Worm (Caenorhabditis elegans): ENCODE data around the gene rpl-39.

Gene rpl-39

ce11 chrV:7728679-7729027, 47.2 kb downstream of the rpl-39 start, which contains the start of gene Y97E10C.1:
Gene Y97E10C.1 (plus strand): TSS chrV:7728879.
- no peak for TF ChIP-seq sma-3 (GFP tag; optimal IDR thresholded peaks at IDR 0.05)
- TF ChIP-seq blmp-1 (tag; optimal IDR thresholded peaks at IDR 0.05; ENCODE audit: insufficient read depth) = no peak
- no peak for TF ChIP-seq aly-2 (tag; optimal IDR thresholded peaks at IDR 0.05)
- TF ChIP-seq nhr-6 (tag; optimal IDR thresholded peaks at IDR 0.05) = no peak
- TF ChIP-seq nhr-25 (tag; optimal IDR thresholded peaks at IDR 0.05) = no peak
- TF ChIP-seq lin-13 (GFP tag; optimal IDR thresholded peaks at IDR 0.05) = no peak
- TF ChIP-seq lin-39 (tag; optimal IDR thresholded peaks at IDR 0.05) = no peak
- TF ChIP-seq nhr-11 (tag; optimal IDR thresholded peaks at IDR 0.05) = no peak
- no peak for TF ChIP-seq F13H6.1 (tag; optimal IDR thresholded peaks at IDR 0.05)
- no peak for TF ChIP-seq skn-1 (tag; optimal IDR thresholded peaks at IDR 0.05)
- TF ChIP-seq ZK546.5 (tag; optimal IDR thresholded peaks at IDR 0.05) = no peak

DNA sequence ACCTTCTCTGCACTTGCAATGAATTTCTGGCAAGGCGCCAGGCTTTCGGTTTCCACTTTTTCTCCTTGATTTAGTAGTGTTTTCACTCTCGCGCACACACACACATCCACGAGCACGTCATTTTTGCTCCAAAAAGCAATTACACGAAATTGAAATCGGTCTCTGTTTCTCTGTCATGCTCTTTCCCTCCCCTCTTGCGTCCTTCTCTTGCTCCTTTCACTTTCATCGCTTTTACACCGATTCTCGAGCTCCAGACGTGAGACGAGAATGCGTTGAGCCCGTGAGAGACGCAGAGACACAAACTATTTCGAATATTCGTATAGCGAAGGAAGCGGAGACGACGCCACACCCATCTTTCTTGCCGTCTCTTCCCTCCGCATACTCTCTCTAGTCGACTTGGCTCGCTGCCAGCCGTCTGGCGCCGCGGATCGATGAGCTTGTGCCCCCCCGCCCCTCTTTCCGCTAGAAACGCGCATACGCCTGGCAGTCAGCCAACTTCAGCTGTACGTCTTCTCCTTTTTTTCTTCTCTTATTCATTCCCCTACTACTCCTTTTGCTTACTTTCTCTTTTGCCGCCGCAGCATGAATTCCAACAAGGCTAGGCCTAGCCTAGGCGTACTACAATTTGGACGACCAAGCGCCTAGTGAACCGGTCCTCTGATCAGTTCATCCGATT, 47.7 kb downstream of the rpl-39 start:
- TF ChIP-seq lin-13 (GFP tag; optimal IDR thresholded peaks at IDR 0.05) (peak; percentile 71), mdl-1 (tag; optimal IDR thresholded peaks at IDR 0.05) (peak; percentile 68), mbf-1 (tag; optimal IDR thresholded peaks at IDR 0.05) (no peak), dmd-4 (tag; optimal IDR thresholded peaks at IDR 0.05) (no peak), gmeb-1 (tag; optimal IDR thresholded peaks at IDR 0.05) (no peak), mab-5 (tag; optimal IDR thresholded peaks at IDR 0.05) (peak; percentile 77), nhr-25 (tag; optimal IDR thresholded peaks at IDR 0.05) (peak; percentile 52), sma-3 (GFP tag; optimal IDR thresholded peaks at IDR 0.05) (no peak), sem-4 (tag; optimal IDR thresholded peaks at IDR 0.05) (peak; percentile 50), nhr-21 (tag; optimal IDR thresholded peaks at IDR 0.05) (peak; percentile 44), ZK546.5 (tag; optimal IDR thresholded peaks at IDR 0.05) (peak; percentile 8), F13H6.1 (tag; optimal IDR thresholded peaks at IDR 0.05) (peak; percentile 94), unc-62 (GFP tag; optimal IDR thresholded peaks at IDR 0.05) (no peak), nhr-129 (tag; optimal IDR thresholded peaks at IDR 0.05) (peak; percentile 91), C34F6.9 (tag; optimal IDR thresholded peaks at IDR 0.05) (peak; percentile 94), unc-55 (GFP tag; optimal IDR thresholded peaks at IDR 0.05) (peak; percentile 88), nhr-23 (tag; optimal IDR thresholded peaks at IDR 0.05) (no peak), ztf-11 (tag; optimal IDR thresholded peaks at IDR 0.05) (no peak), ceh-16 (tag; optimal IDR thresholded peaks at IDR 0.05) (no peak), nhr-10 (tag; optimal IDR thresholded peaks at IDR 0.05) (no peak), aly-2 (tag; optimal IDR thresholded peaks at IDR 0.05) (no peak), R02D3.7 (tag; optimal IDR thresholded peaks at IDR 0.05) (no peak), skn-1 (tag; optimal IDR thresholded peaks at IDR 0.05) (no peak), nhr-6 (tag; optimal IDR thresholded peaks at IDR 0.05) (no peak), ceh-82 (tag; optimal IDR thresholded peaks at IDR 0.05) (no peak), Y55F3AM.14 (GFP tag; optimal IDR thresholded peaks at IDR 0.05) (peak; percentile 88), blmp-1 (tag; optimal IDR thresholded peaks at IDR 0.05; ENCODE audit: insufficient read depth) (peak; percentile 85), zag-1 (tag; optimal IDR thresholded peaks at IDR 0.05) (peak; percentile 93), ztf-4 (tag; optimal IDR thresholded peaks at IDR 0.05) (peak; percentile 67), lsy-2 (tag; optimal IDR thresholded peaks at IDR 0.05) (peak; percentile 51 to 75), nhr-237 (tag; optimal IDR thresholded peaks at IDR 0.05) (no peak), nhr-11 (tag; optimal IDR thresholded peaks at IDR 0.05) (no peak), nhr-12 (tag; optimal IDR thresholded peaks at IDR 0.05) (no peak), egl-27 (tag; optimal IDR thresholded peaks at IDR 0.05) (peak; percentile 42), lin-39 (tag; optimal IDR thresholded peaks at IDR 0.05) (no peak), peb-1 (tag; optimal IDR thresholded peaks at IDR 0.05) (no peak), sma-9 (GFP tag; optimal IDR thresholded peaks at IDR 0.05) (peak; percentile 89), sma-9 (tag; optimal IDR thresholded peaks at IDR 0.05) (no peak), lin-11 (tag; optimal IDR thresholded peaks at IDR 0.05) (peak; percentile 41), crh-2 (tag; optimal IDR thresholded peaks at IDR 0.05) (peak; percentile 78)

- TF ChIP-seq elt-3 (tag; optimal IDR thresholded peaks at IDR 0.05) (no peak), Y55F3AM.14 (GFP tag; optimal IDR thresholded peaks at IDR 0.05) (no peak), aly-2 (tag; optimal IDR thresholded peaks at IDR 0.05) (no peak), gmeb-1 (tag; optimal IDR thresholded peaks at IDR 0.05) (no peak), dmd-4 (tag; optimal IDR thresholded peaks at IDR 0.05) (no peak), nhr-129 (tag; optimal IDR thresholded peaks at IDR 0.05) (no peak), alr-1 (tag; optimal IDR thresholded peaks at IDR 0.05) (no peak), lin-13 (GFP tag; optimal IDR thresholded peaks at IDR 0.05) (no peak), ama-1 (optimal IDR thresholded peaks at IDR 0.05) (no peak), crh-2 (tag; optimal IDR thresholded peaks at IDR 0.05) (peak; percentile 33), nhr-25 (tag; optimal IDR thresholded peaks at IDR 0.05) (no peak), peb-1 (tag; optimal IDR thresholded peaks at IDR 0.05) (no peak), R02D3.7 (tag; optimal IDR thresholded peaks at IDR 0.05) (no peak), nhr-21 (tag; optimal IDR thresholded peaks at IDR 0.05) (no peak), mbf-1 (tag; optimal IDR thresholded peaks at IDR 0.05) (no peak), ztf-4 (tag; optimal IDR thresholded peaks at IDR 0.05) (no peak), nhr-6 (tag; optimal IDR thresholded peaks at IDR 0.05) (no peak), mab-5 (tag; optimal IDR thresholded peaks at IDR 0.05) (no peak), unc-55 (GFP tag; optimal IDR thresholded peaks at IDR 0.05) (peak; percentile 34), nhr-12 (tag; optimal IDR thresholded peaks at IDR 0.05) (no peak), C34F6.9 (tag; optimal IDR thresholded peaks at IDR 0.05) (peak; percentile 28), zag-1 (tag; optimal IDR thresholded peaks at IDR 0.05) (no peak), elt-1 (tag; optimal IDR thresholded peaks at IDR 0.05) (no peak), nhr-11 (tag; optimal IDR thresholded peaks at IDR 0.05) (no peak), unc-62 (GFP tag; optimal IDR thresholded peaks at IDR 0.05) (no peak), ceh-16 (tag; optimal IDR thresholded peaks at IDR 0.05) (no peak), fos-1 (tag; optimal IDR thresholded peaks at IDR 0.05) (no peak), F13H6.1 (tag; optimal IDR thresholded peaks at IDR 0.05) (peak; percentile 27), sma-3 (GFP tag; optimal IDR thresholded peaks at IDR 0.05) (no peak), skn-1 (tag; optimal IDR thresholded peaks at IDR 0.05) (no peak), blmp-1 (tag; optimal IDR thresholded peaks at IDR 0.05; ENCODE audit: insufficient read depth) (no peak), ceh-82 (tag; optimal IDR thresholded peaks at IDR 0.05) (no peak), lin-11 (tag; optimal IDR thresholded peaks at IDR 0.05) (no peak)
Observed at ce11 chrV:7726927-7727326, 49.0 kb downstream of the rpl-39 start.

Data from whole organism, L2 larva.